Worm (Caenorhabditis elegans): ENCODE results near the gene F11C1.9.
A peak's percentile ranks its signal among the peaks of the same experiment; 100 is the strongest.

The F11C1.9 gene

ce11 chrX:12942296-12942695, 35.1 kb downstream of the F11C1.9 start:
- TF ChIP-seq lin-38 (GFP tag; IDR thresholded peaks at IDR 0.05), result peak; percentile 57
- no peak for TF ChIP-seq nhr-42 (GFP tag; IDR thresholded peaks at IDR 0.05)
- TF ChIP-seq dmd-8 (GFP tag; IDR thresholded peaks at IDR 0.05), result 0 out of 2 replicates have a peak, but pooled peaks have one; percentile 26
- TF ChIP-seq Y75B8A.6 (GFP tag; IDR thresholded peaks at IDR 0.05), result no peak
- TF ChIP-seq hmg-1.1 (GFP tag; IDR thresholded peaks at IDR 0.05), result 0 out of 2 replicates have a peak, but pooled peaks have one; percentile 36
- no peak for TF ChIP-seq nhr-6 (tag; optimal IDR thresholded peaks at IDR 0.05)
- peak; percentile 28; the same call in 1 of the 2 replicates for TF ChIP-seq egl-43 (GFP tag; IDR thresholded peaks at IDR 0.05)
- peak; percentile 35; the same call in 1 of the 2 replicates for TF ChIP-seq dmd-6 (GFP tag; IDR thresholded peaks at IDR 0.05)
- TF ChIP-seq Y48G9A.11 (GFP tag; IDR thresholded peaks at IDR 0.05), result 0 out of 2 replicates have a peak, but pooled peaks have one; percentile 33
- TF ChIP-seq lin-39 (tag; optimal IDR thresholded peaks at IDR 0.05), result no peak
- peak; percentile 72; the same call in 1 of the 2 replicates for TF ChIP-seq lim-7 (GFP tag; IDR thresholded peaks at IDR 0.05)
- peak; percentile 81 for TF ChIP-seq snpc-1.2 (GFP tag; IDR thresholded peaks at IDR 0.05)
- TF ChIP-seq D1046.2 (GFP tag; IDR thresholded peaks at IDR 0.05), result no peak
- 0 out of 4 replicates have a peak, but pooled peaks of 1 of the 2 experiments have one; percentile 17 for TF ChIP-seq madf-5 (GFP tag; IDR thresholded peaks at IDR 0.05)
- TF ChIP-seq ama-1 (optimal IDR thresholded peaks at IDR 0.05), result no peak
- TF ChIP-seq snpc-4 (tag; optimal IDR thresholded peaks at IDR 0.05), result no peak
- TF ChIP-seq pqm-1 (tag; optimal IDR thresholded peaks at IDR 0.05), result no peak
- no peak for TF ChIP-seq lsy-2 (tag; optimal IDR thresholded peaks at IDR 0.05)
- TF ChIP-seq hlh-11 (tag; optimal IDR thresholded peaks at IDR 0.05), result peak; percentile 9
- peak; percentile 33 for TF ChIP-seq duxl-1 (tag; optimal IDR thresholded peaks at IDR 0.05; ENCODE audit: poor library complexity)
- TF ChIP-seq vab-7 (GFP tag; IDR thresholded peaks at IDR 0.05), result peak; percentile 46; the same call in 1 of the 2 replicates
- TF ChIP-seq nhr-28 (tag; optimal IDR thresholded peaks at IDR 0.05), result peak; percentile 10
- peak; percentile 22 for TF ChIP-seq nhr-48 (tag; optimal IDR thresholded peaks at IDR 0.05)
- no peak for TF ChIP-seq daf-16 (GFP tag; optimal IDR thresholded peaks at IDR 0.05)
- TF ChIP-seq daf-16 (tag; optimal IDR thresholded peaks at IDR 0.05), result peak; percentile 47

ce11 chrX:12940811-12941210, 36.5 kb downstream of the F11C1.9 start, which contains the start of gene gmap-3:
gmap-3 (minus strand) TSS chrX:12940958.
- TF ChIP-seq aha-1 (tag) (peak; percentile 8), pqm-1 (tag; optimal IDR thresholded peaks at IDR 0.05) (no peak)

ce11 chrX:12937521-12937920, 39.8 kb downstream of the F11C1.9 start:
- peak; percentile 27 for TF ChIP-seq sdz-12 (GFP tag; optimal IDR thresholded peaks at IDR 0.05)
- 0 out of 2 replicates have a peak, but pooled peaks have one; percentile 46 for TF ChIP-seq arid-1 (GFP tag; conservative IDR thresholded peaks at IDR 0.05)
- no peak for TF ChIP-seq madf-5 (GFP tag; IDR thresholded peaks at IDR 0.05)
- TF ChIP-seq ceh-20 (GFP tag; IDR thresholded peaks at IDR 0.05), result no peak
- peak; percentile 9 for TF ChIP-seq duxl-1 (tag; optimal IDR thresholded peaks at IDR 0.05; ENCODE audit: poor library complexity)
- peak; percentile 36 for TF ChIP-seq gei-8 (GFP tag; optimal IDR thresholded peaks at IDR 0.05)
- no peak for TF ChIP-seq nhr-41 (GFP tag; IDR thresholded peaks at IDR 0.05)
- TF ChIP-seq lim-7 (GFP tag; IDR thresholded peaks at IDR 0.05), result peak; percentile 84
- TF ChIP-seq F26F4.8 (GFP tag; conservative IDR thresholded peaks at IDR 0.05), result 0 out of 2 replicates have a peak, but pooled peaks have one; percentile 33
- TF ChIP-seq egl-43 (GFP tag; IDR thresholded peaks at IDR 0.05), result peak; percentile 71; the same call in 1 of the 2 replicates
- no peak for TF ChIP-seq ceh-44 (GFP tag; IDR thresholded peaks at IDR 0.05)
- TF ChIP-seq T26A8.4 (GFP tag; IDR thresholded peaks at IDR 0.05), result no peak
- TF ChIP-seq Y105C5A.15 (GFP tag; IDR thresholded peaks at IDR 0.05), result 0 out of 2 replicates have a peak, but pooled peaks have one; percentile 38
- TF ChIP-seq nhr-48 (tag; optimal IDR thresholded peaks at IDR 0.05), result no peak
- no peak for TF ChIP-seq daf-16 (GFP tag; optimal IDR thresholded peaks at IDR 0.05)
- TF ChIP-seq daf-16 (tag; optimal IDR thresholded peaks at IDR 0.05), result peak; percentile 29
- TF ChIP-seq ZK546.5 (tag; optimal IDR thresholded peaks at IDR 0.05), result no peak
- TF ChIP-seq pha-4 (GFP tag; IDR thresholded peaks at IDR 0.05), result peak; percentile 48; the same call in 1 of the 2 replicates
- no peak for TF ChIP-seq pha-4 (tag; optimal IDR thresholded peaks at IDR 0.05)
- TF ChIP-seq mxl-2 (GFP tag; conservative IDR thresholded peaks at IDR 0.05), result no peak
- peak; percentile 61 for TF ChIP-seq snpc-1.2 (GFP tag; IDR thresholded peaks at IDR 0.05)
- TF ChIP-seq Y48G9A.11 (GFP tag; IDR thresholded peaks at IDR 0.05), result 0 out of 2 replicates have a peak, but pooled peaks have one; percentile 11
- peak; percentile 69; the same call in 1 of the 2 replicates for TF ChIP-seq dmd-8 (GFP tag; IDR thresholded peaks at IDR 0.05)
- TF ChIP-seq nhr-10 (tag; optimal IDR thresholded peaks at IDR 0.05), result no peak
- no peak for TF ChIP-seq attf-4 (tag; optimal IDR thresholded peaks at IDR 0.05)
- 0 out of 2 replicates have a peak, but pooled peaks have one; percentile 19 for TF ChIP-seq madf-9 (GFP tag; conservative IDR thresholded peaks at IDR 0.05)
- TF ChIP-seq mes-2 (tag; optimal IDR thresholded peaks at IDR 0.05; ENCODE audit: poor library complexity, severe bottlenecking), result peak; percentile 12
- TF ChIP-seq lsy-2 (tag; optimal IDR thresholded peaks at IDR 0.05), result no peak
- TF ChIP-seq lin-38 (GFP tag; IDR thresholded peaks at IDR 0.05), result peak; percentile 33

Measured in whole organism, L4 larva.